Fruit fly (Drosophila melanogaster) Kc167 (cell line): ENCODE results near the gene Eip78C.

Experiments
- Myc ChIP-seq: fragments of >200 bp; optimal IDR thresholded peaks from 2 replicates; lab custom pipeline; 2017; ENCODE audit warnings: missing external identifiers
- insv ChIP-seq: fragments of >200 bp; optimal IDR thresholded peaks from 3 replicates; lab custom pipeline; 2018; ENCODE audit warnings: missing external identifiers
- psq ChIP-seq: fragments of >200 bp; optimal IDR thresholded peaks from 2 replicates; lab custom pipeline; 2017; ENCODE audit warnings: missing external identifiers
- ttk ChIP-seq: sonication (Bioruptor generic); optimal IDR thresholded peaks from 2 replicates; lab custom pipeline; 2017; ENCODE audit warnings: missing external identifiers

DNA sequence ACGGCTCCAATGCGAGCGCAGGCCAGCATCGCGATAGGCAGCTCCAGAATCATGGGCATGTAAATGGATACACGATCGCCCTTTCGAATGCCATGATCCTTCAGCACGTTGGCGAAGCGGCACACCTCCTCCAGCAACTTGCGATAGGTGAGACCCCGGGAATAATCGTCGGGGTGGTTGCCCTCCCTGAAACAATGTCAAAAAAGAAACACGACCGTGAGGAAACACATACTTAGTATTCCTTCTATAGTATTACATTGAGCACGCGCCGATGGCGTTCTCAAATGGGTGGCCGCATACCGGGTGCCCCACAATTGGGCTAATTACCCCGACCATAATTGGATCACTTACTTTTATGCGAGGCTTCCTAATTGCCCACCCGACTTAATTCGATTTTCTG, 47.1 kb downstream of the Eip78C start:
- no peak for TF ChIP-seq insv
- no peak for TF ChIP-seq psq
- TF ChIP-seq Myc (lab: Kevin White, UChicago), result no peak
- TF ChIP-seq ttk, result no peak
